Worm (Caenorhabditis elegans) whole organism, L4 larva: Measurements from ENCODE around the gene C26D10.7.

Experiments used
- F37D6.2 ChIP-seq: sonication (generic microtip); optimal IDR thresholded peaks from 2 replicates; lab custom pipeline; 2016; ENCODE audit warnings: mild to moderate bottlenecking, missing genetic modification characterization, missing compliant biosample characterization
- R02D3.7 ChIP-seq: fragments of 150-350 bp; sonication (generic microtip); optimal IDR thresholded peaks from 3 replicates; lab custom pipeline; 2014; ENCODE audit warnings: missing biosample characterization, missing genetic modification characterization
- T26A8.4 ChIP-seq: fragments of 200-800 bp; sonication (Bioruptor generic); IDR thresholded peaks from 2 replicates; pipeline ENCODE4 v1.3.6; 2022; ENCODE audit warnings: missing genetic modification characterization, missing compliant biosample characterization
- Y105C5A.15 ChIP-seq: fragments of 200-800 bp; sonication (Bioruptor generic); IDR thresholded peaks from 2 replicates; pipeline ENCODE4 v1.3.6; 2022; ENCODE audit warnings: missing genetic modification characterization, missing compliant biosample characterization
- Y5F2A.4 ChIP-seq: fragments of 200-800 bp; sonication (Bioruptor generic); optimal IDR thresholded peaks from 2 replicates; lab custom pipeline; 2018; ENCODE audit warnings: mild to moderate bottlenecking, missing genetic modification characterization, missing compliant biosample characterization
- Y75B8A.6 ChIP-seq: fragments of 200-800 bp; sonication (Bioruptor generic); IDR thresholded peaks from 2 replicates; pipeline ENCODE4 v1.3.6; 2022; ENCODE audit warnings: missing genetic modification reagents, missing genetic modification characterization, missing compliant biosample characterization
- ZK337.2 ChIP-seq: fragments of 200-800 bp; sonication (Bioruptor generic); IDR thresholded peaks from 2 replicates; pipeline ENCODE4 v1.3.6; 2022; ENCODE audit warnings: missing genetic modification reagents, missing genetic modification characterization, missing compliant biosample characterization
- attf-4 ChIP-seq: sonication (generic microtip); optimal IDR thresholded peaks from 3 replicates; lab custom pipeline; 2017; ENCODE audit warnings: missing biosample characterization, missing genetic modification characterization
- ceh-32 ChIP-seq: sonication (generic microtip); optimal IDR thresholded peaks from 2 replicates; lab custom pipeline; 2016; ENCODE audit warnings: mild to moderate bottlenecking, missing genetic modification characterization, missing compliant biosample characterization; ENCODE audit not compliant: poor library complexity
- ceh-44 ChIP-seq: fragments of 200-800 bp; sonication (Bioruptor generic); IDR thresholded peaks from 2 replicates; pipeline ENCODE4 v1.3.6; 2022; ENCODE audit warnings: missing genetic modification reagents, missing genetic modification characterization, missing compliant biosample characterization
- ceh-62 ChIP-seq: sonication (generic microtip); optimal IDR thresholded peaks from 2 replicates; lab custom pipeline; 2017; ENCODE audit warnings: missing biosample characterization, missing genetic modification characterization
- daf-16 ChIP-seq, 3 experiments: sonication (generic microtip); optimal IDR thresholded peaks; 2 replicates each; lab custom pipeline; 2016 to 2017; ENCODE audit warnings: missing genetic modification characterization in 3 of 3, missing genetic modification reagents in 3 of 3, mild to moderate bottlenecking in 2 of 3, missing compliant biosample characterization in 2 of 3, missing biosample characterization in 1 of 3, moderate library complexity in 1 of 3
- daf-8 ChIP-seq: fragments of 200-800 bp; sonication (Bioruptor generic); IDR thresholded peaks from 2 replicates; pipeline ENCODE4 v1.3.6; 2022; ENCODE audit warnings: missing genetic modification characterization, missing compliant biosample characterization
- dmd-6 ChIP-seq: fragments of 200-800 bp; sonication (Bioruptor generic); IDR thresholded peaks from 2 replicates; pipeline ENCODE4 v1.3.6; 2022; ENCODE audit warnings: missing genetic modification reagents, missing genetic modification characterization, missing compliant biosample characterization
- dmd-8 ChIP-seq: fragments of 200-800 bp; sonication (Bioruptor generic); IDR thresholded peaks from 2 replicates; pipeline ENCODE4 v1.3.6; 2022; ENCODE audit warnings: missing genetic modification characterization, missing compliant biosample characterization
- dmd-9 ChIP-seq: fragments of 200-800 bp; sonication (Bioruptor generic); IDR thresholded peaks from 2 replicates; pipeline ENCODE4 v1.3.6; 2022; ENCODE audit warnings: missing genetic modification reagents, missing genetic modification characterization, missing compliant biosample characterization
- dpl-1 ChIP-seq: fragments of 150-350 bp; optimal IDR thresholded peaks from 2 replicates; lab custom pipeline; 2014; ENCODE audit warnings: missing biosample characterization, missing genetic modification reagents, missing genetic modification characterization
- egl-43 ChIP-seq: fragments of 200-800 bp; sonication (Bioruptor generic); IDR thresholded peaks from 2 replicates; pipeline ENCODE4 v1.3.6; 2022; ENCODE audit warnings: missing genetic modification reagents, missing genetic modification characterization, missing compliant biosample characterization
- fkh-10 ChIP-seq: fragments of 150-350 bp; optimal IDR thresholded peaks from 2 replicates; lab custom pipeline; 2014; ENCODE audit warnings: missing biosample characterization, missing genetic modification reagents, missing genetic modification characterization
- fos-1 ChIP-seq: fragments of 150-350 bp; optimal IDR thresholded peaks from 2 replicates; lab custom pipeline; 2014; ENCODE audit warnings: missing biosample characterization, missing genetic modification characterization
- gei-8 ChIP-seq: fragments of 200-800 bp; sonication (Bioruptor generic); optimal IDR thresholded peaks from 2 replicates; lab custom pipeline; 2018; ENCODE audit warnings: mild to moderate bottlenecking, missing genetic modification characterization, missing compliant biosample characterization
- hif-1 ChIP-seq, 2 experiments: sonication (generic microtip); optimal IDR thresholded peaks; 2 replicates each; lab custom pipeline; 2016 to 2017; ENCODE audit warnings: missing compliant biosample characterization in 2 of 2, missing genetic modification characterization in 2 of 2, missing genetic modification reagents in 2 of 2, missing genotype in 2 of 2, mild to moderate bottlenecking in 1 of 2
- jun-1 ChIP-seq: fragments of 150-350 bp; optimal IDR thresholded peaks from 2 replicates; lab custom pipeline; 2014; ENCODE audit warnings: missing biosample characterization, missing genetic modification reagents, missing genetic modification characterization
- lin-13 ChIP-seq: fragments of 150-350 bp; optimal IDR thresholded peaks from 2 replicates; lab custom pipeline; 2014; ENCODE audit warnings: missing biosample characterization, missing genetic modification reagents, missing genetic modification characterization
- lin-15B ChIP-seq: fragments of 150-350 bp; sonication (generic microtip); optimal IDR thresholded peaks from 3 replicates; lab custom pipeline; 2014; ENCODE audit warnings: missing biosample characterization, missing genetic modification characterization
- lin-38 ChIP-seq: fragments of 200-800 bp; sonication (Bioruptor generic); IDR thresholded peaks from 2 replicates; pipeline ENCODE4 v1.3.6; 2022; ENCODE audit warnings: missing genetic modification reagents, missing genetic modification characterization, missing compliant biosample characterization
- lir-3 ChIP-seq: sonication (generic microtip); optimal IDR thresholded peaks from 2 replicates; lab custom pipeline; 2016; ENCODE audit warnings: mild to moderate bottlenecking, missing genetic modification characterization, missing compliant biosample characterization
- lsy-2 ChIP-seq, 2 experiments: fragments of 150-350 bp in 1 of 2; sonication (generic microtip) in 1 of 2; optimal IDR thresholded peaks; 2 replicates each; lab custom pipeline; 2014 to 2017; ENCODE audit warnings: missing biosample characterization in 2 of 2, missing genetic modification characterization in 2 of 2
- madf-9 ChIP-seq: fragments of 200-800 bp; sonication (Bioruptor generic); conservative IDR thresholded peaks from 2 replicates; pipeline ENCODE4 v1.3.6; 2022; ENCODE audit warnings: missing genetic modification reagents, missing genetic modification characterization, missing compliant biosample characterization
- mdl-1 ChIP-seq, 2 experiments: fragments of 150-350 bp in 1 of 2; sonication (generic microtip) in 1 of 2; optimal IDR thresholded peaks; 2 replicates each; lab custom pipeline; 2014 to 2017; ENCODE audit warnings: missing biosample characterization in 2 of 2, missing genetic modification characterization in 2 of 2
- mdt-29 ChIP-seq: fragments of 200-800 bp; sonication (Bioruptor generic); IDR thresholded peaks from 2 replicates; pipeline ENCODE4 v1.3.6; 2022; ENCODE audit warnings: missing genetic modification reagents, missing genetic modification characterization, missing compliant biosample characterization
- mes-2 ChIP-seq: sonication (generic microtip); optimal IDR thresholded peaks from 2 replicates; lab custom pipeline; 2016; ENCODE audit warnings: missing genotype, mild to moderate bottlenecking, missing genetic modification characterization, missing compliant biosample characterization; ENCODE audit not compliant: poor library complexity, severe bottlenecking
- nhr-10 ChIP-seq: fragments of 150-350 bp; optimal IDR thresholded peaks from 2 replicates; lab custom pipeline; 2014; ENCODE audit warnings: missing biosample characterization, missing genetic modification characterization
- nhr-102 ChIP-seq: sonication (generic microtip); optimal IDR thresholded peaks from 2 replicates; lab custom pipeline; 2016; ENCODE audit warnings: mild to moderate bottlenecking, missing genetic modification characterization, moderate library complexity, missing compliant biosample characterization
- nhr-237 ChIP-seq: sonication (generic microtip); optimal IDR thresholded peaks from 2 replicates; lab custom pipeline; 2017; ENCODE audit warnings: missing biosample characterization, missing genetic modification characterization
- nhr-28 ChIP-seq: fragments of 150-350 bp; optimal IDR thresholded peaks from 2 replicates; lab custom pipeline; 2014; ENCODE audit warnings: missing biosample characterization, missing genetic modification characterization
- nhr-48 ChIP-seq: sonication (generic microtip); optimal IDR thresholded peaks from 2 replicates; lab custom pipeline; 2016; ENCODE audit warnings: mild to moderate bottlenecking, missing genetic modification characterization, missing compliant biosample characterization
- nhr-77 ChIP-seq: fragments of 150-350 bp; optimal IDR thresholded peaks from 2 replicates; lab custom pipeline; 2014; ENCODE audit warnings: missing biosample characterization, missing genetic modification characterization
- pha-4 ChIP-seq, 2 experiments: fragments of 150-350 bp in 1 of 2; fragments of 200-800 bp in 1 of 2; sonication (Bioruptor generic) in 1 of 2; IDR thresholded peaks in 1 of 2; optimal IDR thresholded peaks in 1 of 2; 2 replicates each; pipeline versions ENCODE4 v1.3.6 to Lab custom; 2014 to 2022; ENCODE audit warnings: missing genetic modification characterization in 2 of 2, missing genetic modification reagents in 2 of 2, missing biosample characterization in 1 of 2, missing compliant biosample characterization in 1 of 2
- rbr-2 ChIP-seq: sonication (generic microtip); optimal IDR thresholded peaks from 2 replicates; lab custom pipeline; 2016; ENCODE audit warnings: missing genotype, missing genetic modification characterization, missing compliant biosample characterization
- sdz-12 ChIP-seq: fragments of 200-800 bp; sonication (Bioruptor generic); optimal IDR thresholded peaks from 2 replicates; lab custom pipeline; 2018; ENCODE audit warnings: mild to moderate bottlenecking, missing genetic modification characterization, missing compliant biosample characterization
- set-16 ChIP-seq: fragments of 200-800 bp; sonication (Bioruptor generic); IDR thresholded peaks from 2 replicates; pipeline ENCODE4 v1.3.6; 2022; ENCODE audit warnings: missing genetic modification reagents, missing genetic modification characterization, missing compliant biosample characterization
- skn-1 ChIP-seq: fragments of 150-350 bp; optimal IDR thresholded peaks from 2 replicates; lab custom pipeline; 2014; ENCODE audit warnings: missing biosample characterization, missing genetic modification characterization
- snpc-4 ChIP-seq: fragments of 150-350 bp; optimal IDR thresholded peaks from 2 replicates; lab custom pipeline; 2014; ENCODE audit warnings: missing biosample characterization, missing genetic modification characterization
- spr-1 ChIP-seq: sonication (generic microtip); optimal IDR thresholded peaks from 2 replicates; lab custom pipeline; 2016; ENCODE audit warnings: mild to moderate bottlenecking, missing genetic modification characterization, missing compliant biosample characterization
- tag-97 ChIP-seq: fragments of 200-800 bp; sonication (Bioruptor generic); IDR thresholded peaks from 2 replicates; pipeline ENCODE4 v1.3.6; 2022; ENCODE audit warnings: missing genetic modification characterization, missing compliant biosample characterization
- unc-130 ChIP-seq: sonication (generic microtip); optimal IDR thresholded peaks from 2 replicates; lab custom pipeline; 2016; ENCODE audit warnings: missing genetic modification reagents, missing genetic modification characterization, missing compliant biosample characterization
- unc-39 ChIP-seq: sonication (generic microtip); optimal IDR thresholded peaks from 2 replicates; lab custom pipeline; 2017; ENCODE audit warnings: missing biosample characterization, missing genetic modification characterization
- unc-62 ChIP-seq, 3 experiments: fragments of 150-350 bp in 1 of 3; sonication (generic microtip); optimal IDR thresholded peaks in 2 of 3; peaks in 1 of 3; 1 replicate in 1 of 3; 2 replicates in 2 of 3; lab custom pipeline; 2014 to 2017; ENCODE audit warnings: missing biosample characterization in 3 of 3, missing genetic modification characterization in 3 of 3, missing genetic modification reagents in 3 of 3, missing genotype in 1 of 3

C26D10.7 gene

ce11 chrII:8381197-8381596 is 47.5 kb downstream of the C26D10.7 start, which contains the start of gene F49E12.12:
Gene F49E12.12 (plus strand): TSS chrII:8381497.
- TF ChIP-seq unc-62 (GFP tag; optimal IDR thresholded peaks at IDR 0.05 in 1 of 2; lab: Kevin White, UChicago) (no peak), unc-62 (tag; optimal IDR thresholded peaks at IDR 0.05; lab: Kevin White, UChicago) (no peak), rbr-2 (tag; lab: Kevin White, UChicago) (no peak), ZK337.2 (GFP tag; lab: Robert Waterston, UW) (no peak), ceh-32 (tag; lab: Kevin White, UChicago) (no peak), madf-9 (GFP tag; lab: Robert Waterston, UW) (no peak), spr-1 (no peak), unc-130 (no peak), daf-8 (GFP tag; lab: Robert Waterston, UW) (no peak), mdl-1 (tag; optimal IDR thresholded peaks at IDR 0.05; lab: Kevin White, UChicago) (no peak)
- TF ChIP-seq, all 104 proteins: peak for 0

ce11 chrII:8382880-8383279 is 49.1 kb downstream of the C26D10.7 start:
- no peak for TF ChIP-seq sdz-12
- TF ChIP-seq attf-4 (tag; lab: Kevin White, UChicago), result no peak
- no peak for TF ChIP-seq tag-97
- no peak for TF ChIP-seq lir-3 (tag; lab: Kevin White, UChicago)
- no peak for TF ChIP-seq dmd-8 (GFP tag; lab: Robert Waterston, UW)
- TF ChIP-seq nhr-77 (tag; lab: Kevin White, UChicago), result peak; percentile 95
- no peak for TF ChIP-seq Y5F2A.4 (GFP tag; lab: Kevin White, UChicago)
- no peak for TF ChIP-seq fos-1
- TF ChIP-seq hif-1 (tag; optimal IDR thresholded peaks at IDR 0.05; lab: Kevin White, UChicago), result peak in 1 of 2 experiments; percentile 83
- TF ChIP-seq skn-1, result no peak
- TF ChIP-seq nhr-102 (tag; lab: Kevin White, UChicago), result peak; percentile 81
- peak in 1 of 2 experiments; percentile 68 for TF ChIP-seq lsy-2 (tag; optimal IDR thresholded peaks at IDR 0.05; lab: Kevin White, UChicago)
- TF ChIP-seq lin-15B (tag; lab: Kevin White, UChicago), result no peak
- TF ChIP-seq lin-38 (GFP tag; lab: Robert Waterston, UW), result no peak
- TF ChIP-seq ceh-62 (tag; lab: Kevin White, UChicago), result no peak
- TF ChIP-seq fkh-10 (GFP tag; lab: Kevin White, UChicago), result no peak
- no peak for TF ChIP-seq nhr-237 (tag; lab: Kevin White, UChicago)
- peak; percentile 97 for TF ChIP-seq nhr-28 (tag; lab: Kevin White, UChicago)
- peak; percentile 5 for TF ChIP-seq gei-8 (GFP tag; lab: Kevin White, UChicago)
- TF ChIP-seq dpl-1 (GFP tag; lab: Kevin White, UChicago), result no peak
- TF ChIP-seq ZK337.2 (GFP tag; lab: Robert Waterston, UW), result no peak
- peak; percentile 87 for TF ChIP-seq nhr-48 (tag; lab: Kevin White, UChicago)
- no peak for TF ChIP-seq mdt-29 (GFP tag; lab: Robert Waterston, UW)
- TF ChIP-seq dmd-6 (GFP tag; lab: Robert Waterston, UW), result peak; percentile 96
- no peak for TF ChIP-seq unc-39
- TF ChIP-seq Y75B8A.6, result no peak
- TF ChIP-seq ceh-44 (GFP tag; lab: Robert Waterston, UW), result no peak
- no peak for TF ChIP-seq mes-2
- peak; percentile 59 for TF ChIP-seq nhr-10 (tag; lab: Kevin White, UChicago)
- no peak for TF ChIP-seq set-16 (GFP tag; lab: Robert Waterston, UW)
- peak; percentile 41; the same call in 1 of the 2 replicates for TF ChIP-seq pha-4 (GFP tag; IDR thresholded peaks at IDR 0.05; lab: Robert Waterston, UW)
- no peak for TF ChIP-seq pha-4 (tag; optimal IDR thresholded peaks at IDR 0.05; lab: Kevin White, UChicago)
- TF ChIP-seq daf-16 (GFP tag; optimal IDR thresholded peaks at IDR 0.05; lab: Kevin White, UChicago), result peak in 1 of 2 experiments; percentile 45
- TF ChIP-seq daf-16 (tag; optimal IDR thresholded peaks at IDR 0.05; lab: Kevin White, UChicago), result peak; percentile 90
- no peak for TF ChIP-seq Y105C5A.15 (GFP tag; lab: Robert Waterston, UW)
- TF ChIP-seq dmd-9 (GFP tag; lab: Robert Waterston, UW), result no peak
- TF ChIP-seq F37D6.2 (tag; lab: Kevin White, UChicago), result no peak
- no peak for TF ChIP-seq lin-13
- no peak for TF ChIP-seq R02D3.7 (tag; lab: Kevin White, UChicago)
- no peak for TF ChIP-seq T26A8.4 (GFP tag; lab: Robert Waterston, UW)
- TF ChIP-seq snpc-4 (tag; lab: Kevin White, UChicago), result no peak
- TF ChIP-seq jun-1 (tag; lab: Kevin White, UChicago), result no peak
- TF ChIP-seq unc-130, result no peak
- TF ChIP-seq egl-43 (GFP tag; lab: Robert Waterston, UW), result no peak
